Fruit fly (Drosophila melanogaster) whole organism, prepupa: Measurements from ENCODE around the gene CG9951.

Experiments
- Blimp-1 ChIP-seq: fragments of 200-800 bp; sonication (Bioruptor generic); optimal IDR thresholded peaks from 3 replicates; lab custom pipeline; 2017; ENCODE audit warnings: missing biosample characterization, missing genetic modification characterization, mild to moderate bottlenecking, moderate library complexity, missing genetic modification reagents
- CG10631 ChIP-seq: fragments of 200-800 bp; sonication (Bioruptor generic); optimal IDR thresholded peaks from 2 replicates; lab custom pipeline; 2016; ENCODE audit warnings: missing biosample characterization, missing genetic modification characterization
- CG10669 ChIP-seq: fragments of 200-800 bp; sonication (Bioruptor generic); optimal IDR thresholded peaks from 3 replicates; lab custom pipeline; 2018; ENCODE audit warnings: missing biosample characterization, mild to moderate bottlenecking, missing genetic modification characterization, moderate library complexity
- CG11294 ChIP-seq: fragments of 200-800 bp; sonication (Bioruptor generic); IDR thresholded peaks from 2 replicates; pipeline ENCODE4 v1.3.6; 2022; ENCODE audit warnings: missing biosample characterization, missing genetic modification characterization
- CG11762 ChIP-seq: fragments of 200-800 bp; sonication (Bioruptor generic); optimal IDR thresholded peaks from 3 replicates; lab custom pipeline; 2016; ENCODE audit warnings: missing biosample characterization, missing genetic modification characterization; ENCODE audit not compliant: insufficient read depth
- CG15336 ChIP-seq: fragments of 200-800 bp; sonication (Bioruptor generic); IDR thresholded peaks from 2 replicates; pipeline ENCODE4 v1.3.6; 2022; ENCODE audit warnings: missing biosample characterization, missing genetic modification characterization
- CG16779 ChIP-seq: fragments of 200-800 bp; sonication (Bioruptor generic); optimal IDR thresholded peaks from 3 replicates; lab custom pipeline; 2017; ENCODE audit warnings: missing biosample characterization, mild to moderate bottlenecking, missing genetic modification characterization
- CG3919 ChIP-seq: fragments of 200-800 bp; sonication (Bioruptor generic); optimal IDR thresholded peaks from 3 replicates; lab custom pipeline; 2016; ENCODE audit warnings: missing biosample characterization, missing genetic modification characterization
- CG6163 ChIP-seq: fragments of 200-800 bp; sonication (Bioruptor generic); IDR thresholded peaks from 3 replicates; pipeline ENCODE4 v1.3.6; 2022; ENCODE audit warnings: missing biosample characterization, missing genetic modification characterization
- CG6276 ChIP-seq: fragments of 200-800 bp; sonication (Bioruptor generic); optimal IDR thresholded peaks from 2 replicates; lab custom pipeline; 2017; ENCODE audit warnings: missing biosample characterization, mild to moderate bottlenecking, missing genetic modification characterization
- CG6792 ChIP-seq: fragments of 200-800 bp; sonication (Bioruptor generic); optimal IDR thresholded peaks from 3 replicates; lab custom pipeline; 2016; ENCODE audit warnings: missing biosample characterization, missing genetic modification characterization
- CG6808 ChIP-seq: fragments of 200-800 bp; sonication (Bioruptor generic); optimal IDR thresholded peaks from 3 replicates; lab custom pipeline; 2017; ENCODE audit warnings: missing biosample characterization, missing genetic modification characterization, mild to moderate bottlenecking, moderate library complexity, missing genetic modification reagents
- CG6854 ChIP-seq: fragments of 200-800 bp; sonication (Bioruptor generic); optimal IDR thresholded peaks from 2 replicates; lab custom pipeline; 2017; ENCODE audit warnings: missing biosample characterization, mild to moderate bottlenecking, missing genetic modification characterization
- CG7368 ChIP-seq: fragments of 200-800 bp; sonication (Bioruptor generic); optimal IDR thresholded peaks from 3 replicates; lab custom pipeline; 2016; ENCODE audit warnings: missing biosample characterization, missing genetic modification characterization
- Eip75B ChIP-seq: fragments of 200-800 bp; sonication (Bioruptor generic); optimal IDR thresholded peaks from 3 replicates; lab custom pipeline; 2016; ENCODE audit warnings: missing biosample characterization, missing genetic modification characterization
- Eip78C ChIP-seq: fragments of 200-800 bp; sonication (Bioruptor generic); peaks from one replicate; lab custom pipeline; 2016; ENCODE audit warnings: missing biosample characterization, missing genetic modification characterization
- Ets96B ChIP-seq: fragments of 200-800 bp; optimal IDR thresholded peaks from 2 replicates; lab custom pipeline; 2019; ENCODE audit warnings: missing biosample characterization, mild to moderate bottlenecking, missing genetic modification characterization, moderate library complexity
- Gug ChIP-seq: fragments of 200-800 bp; sonication (Bioruptor generic); IDR thresholded peaks from 2 replicates; pipeline ENCODE4 v1.3.6; 2022; ENCODE audit warnings: missing biosample characterization, missing genetic modification characterization
- Hr38 ChIP-seq: sonication (Bioruptor generic); optimal IDR thresholded peaks from 2 replicates; lab custom pipeline; 2016; ENCODE audit warnings: missing biosample characterization, missing genetic modification characterization
- Hr39 ChIP-seq: fragments of 200-800 bp; sonication (Bioruptor generic); optimal IDR thresholded peaks from 2 replicates; lab custom pipeline; 2016; ENCODE audit warnings: missing biosample characterization, missing genetic modification characterization
- Hr4 ChIP-seq: fragments of 200-800 bp; sonication (Bioruptor generic); optimal IDR thresholded peaks from 3 replicates; lab custom pipeline; 2016; ENCODE audit warnings: missing biosample characterization, missing genetic modification characterization
- Lpt ChIP-seq: fragments of 200-800 bp; sonication (Bioruptor generic); optimal IDR thresholded peaks from 3 replicates; lab custom pipeline; 2016; ENCODE audit warnings: missing biosample characterization, missing genetic modification characterization
- OdsH ChIP-seq: fragments of 200-800 bp; sonication (Bioruptor generic); optimal IDR thresholded peaks from 3 replicates; lab custom pipeline; 2016; ENCODE audit warnings: missing biosample characterization, missing genetic modification characterization
- Sox102F ChIP-seq: fragments of 200-800 bp; sonication (Bioruptor generic); optimal IDR thresholded peaks from 2 replicates; lab custom pipeline; 2016; ENCODE audit warnings: missing biosample characterization, mild to moderate bottlenecking, missing genetic modification characterization
- Sox14 ChIP-seq: fragments of 200-800 bp; sonication (Bioruptor generic); optimal IDR thresholded peaks from 3 replicates; lab custom pipeline; 2016; ENCODE audit warnings: missing biosample characterization, missing genetic modification characterization
- Sox15 ChIP-seq: fragments of 200-800 bp; sonication (Bioruptor generic); optimal IDR thresholded peaks from 3 replicates; lab custom pipeline; 2016; ENCODE audit warnings: missing biosample characterization, missing genetic modification characterization
- achi ChIP-seq: fragments of 200-800 bp; sonication (Bioruptor generic); optimal IDR thresholded peaks from 3 replicates; lab custom pipeline; 2016; ENCODE audit warnings: missing biosample characterization, missing genetic modification characterization
- acj6 ChIP-seq: fragments of 200-800 bp; sonication (Bioruptor generic); optimal IDR thresholded peaks from 3 replicates; lab custom pipeline; 2016; ENCODE audit warnings: missing biosample characterization, missing genetic modification characterization
- cyc ChIP-seq: fragments of 200-800 bp; sonication (Bioruptor generic); optimal IDR thresholded peaks from 3 replicates; lab custom pipeline; 2016; ENCODE audit warnings: missing biosample characterization, missing genetic modification characterization
- dsx ChIP-seq: fragments of 200-800 bp; optimal IDR thresholded peaks from 3 replicates; lab custom pipeline; 2019; ENCODE audit warnings: missing biosample characterization, mild to moderate bottlenecking, missing genetic modification characterization, moderate library complexity; ENCODE audit not compliant: poor library complexity, severe bottlenecking
- eg ChIP-seq: fragments of 200-800 bp; sonication (Bioruptor generic); IDR thresholded peaks from 3 replicates; pipeline ENCODE4 v1.3.6; 2022; ENCODE audit warnings: missing biosample characterization, missing genetic modification characterization
- esn ChIP-seq: fragments of 200-800 bp; sonication (Bioruptor generic); optimal IDR thresholded peaks from 2 replicates; lab custom pipeline; 2016; ENCODE audit warnings: missing biosample characterization, mild to moderate bottlenecking, missing genetic modification characterization, moderate library complexity
- fd85E ChIP-seq: fragments of 200-800 bp; sonication (Bioruptor generic); optimal IDR thresholded peaks from 3 replicates; lab custom pipeline; 2016; ENCODE audit warnings: missing biosample characterization, missing genetic modification characterization
- fkh ChIP-seq: fragments of 200-800 bp; sonication (Bioruptor generic); optimal IDR thresholded peaks from 3 replicates; lab custom pipeline; 2017; ENCODE audit warnings: missing biosample characterization, mild to moderate bottlenecking, missing genetic modification characterization, moderate library complexity
- lz ChIP-seq: fragments of 200-800 bp; sonication (Bioruptor generic); optimal IDR thresholded peaks from 3 replicates; lab custom pipeline; 2016; ENCODE audit warnings: missing biosample characterization, missing genetic modification characterization
- pdm3 ChIP-seq: fragments of 200-800 bp; sonication (Bioruptor generic); optimal IDR thresholded peaks from 3 replicates; lab custom pipeline; 2016; ENCODE audit warnings: missing biosample characterization, missing genetic modification characterization
- ss ChIP-seq, 2 experiments: fragments of 200-800 bp; sonication (Bioruptor generic); optimal IDR thresholded peaks; 2 replicates in 1 of 2; 3 replicates in 1 of 2; lab custom pipeline; 2017 to 2018; ENCODE audit warnings: mild to moderate bottlenecking in 2 of 2, missing biosample characterization in 2 of 2, missing genetic modification characterization in 2 of 2, moderate library complexity in 1 of 2
- topi ChIP-seq: fragments of 200-800 bp; sonication (Bioruptor generic); optimal IDR thresholded peaks from 3 replicates; lab custom pipeline; 2016; ENCODE audit warnings: missing biosample characterization, missing genetic modification characterization

CG9951 gene

DNA sequence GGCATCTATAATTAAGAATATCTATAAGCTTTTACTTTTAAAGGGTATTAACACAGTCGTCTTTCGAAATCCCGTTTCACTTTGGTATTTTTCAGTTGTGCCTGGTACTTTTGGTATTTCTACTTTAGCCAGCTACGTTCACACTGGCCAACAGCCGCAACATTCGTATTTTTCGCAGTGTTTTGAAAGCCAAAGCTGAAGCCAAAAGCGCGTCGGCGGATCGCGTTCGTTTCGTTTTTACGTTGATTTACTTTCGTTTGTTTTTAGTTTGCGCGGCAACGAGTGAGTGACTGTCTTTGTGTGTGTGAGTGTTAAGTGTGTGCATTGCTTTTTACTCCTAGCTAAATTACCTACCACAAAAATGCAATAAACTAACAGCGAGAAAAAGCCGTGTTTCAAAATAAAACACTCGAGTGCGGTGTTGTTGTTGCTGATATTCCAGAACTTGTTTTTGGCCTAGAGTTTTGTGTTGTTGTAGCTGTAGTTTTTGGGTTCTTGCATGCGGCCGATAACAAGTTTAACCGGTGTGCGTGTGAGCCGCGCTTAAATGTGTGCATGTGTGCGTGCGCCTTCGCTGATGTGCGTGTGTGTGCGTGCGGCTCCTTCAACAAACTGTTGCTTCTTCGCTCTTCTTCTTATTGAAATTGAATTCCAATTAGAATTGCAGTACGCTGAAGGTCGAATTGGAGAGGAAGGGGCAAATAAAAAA is 2.3 kb downstream of the CG9951 start, which contains the start of gene Lmpt:
TSS of gene Lmpt (plus strand) at position 173 of the 709 bp plus-strand sequence.
- no peak for TF ChIP-seq lz (GFP tag; lab: Kevin White, UChicago)
- no peak for TF ChIP-seq achi (GFP tag; lab: Kevin White, UChicago)
- TF ChIP-seq Eip78C (GFP tag; lab: Kevin White, UChicago), result no peak
- no peak for TF ChIP-seq CG16779
- TF ChIP-seq CG6854 (GFP tag; lab: Kevin White, UChicago), result no peak
- no peak for TF ChIP-seq Sox15 (GFP tag; lab: Kevin White, UChicago)
- no peak for TF ChIP-seq pdm3 (GFP tag; lab: Kevin White, UChicago)
- TF ChIP-seq esn, result peak; percentile 30
- no peak for TF ChIP-seq CG11762 (GFP tag; lab: Kevin White, UChicago)
- no peak for TF ChIP-seq Hr39
- TF ChIP-seq topi, result no peak
- no peak for TF ChIP-seq CG11294 (GFP tag; lab: Robert Waterston, UW)
- peak; percentile 12 for TF ChIP-seq Blimp-1 (GFP tag; lab: Kevin White, UChicago)
- TF ChIP-seq Lpt, result peak; percentile 5
- TF ChIP-seq cyc (GFP tag; lab: Kevin White, UChicago), result no peak
- no peak for TF ChIP-seq Sox14
- TF ChIP-seq CG10631 (GFP tag; lab: Kevin White, UChicago), result no peak
- no peak for TF ChIP-seq CG6808
- no peak for TF ChIP-seq fd85E (GFP tag; lab: Kevin White, UChicago)
- no peak for TF ChIP-seq CG10669 (GFP tag; lab: Kevin White, UChicago)
- 0 out of 3 replicates have a peak, but pooled peaks have one; percentile 9 for TF ChIP-seq eg (GFP tag; lab: Robert Waterston, UW)
- TF ChIP-seq CG6163 (GFP tag; lab: Robert Waterston, UW), result peak; percentile 19; the same call in 1 of the 3 replicates
- no peak for TF ChIP-seq Eip75B (GFP tag; lab: Kevin White, UChicago)
- TF ChIP-seq Hr4, result no peak
- TF ChIP-seq CG15336 (GFP tag; lab: Robert Waterston, UW), result 0 out of 2 replicates have a peak, but pooled peaks have one; percentile 33
- no peak for TF ChIP-seq Hr38
- no peak for TF ChIP-seq CG7368 (GFP tag; lab: Kevin White, UChicago)
- peak; percentile 37 for TF ChIP-seq dsx (GFP tag; lab: Kevin White, UChicago)
- TF ChIP-seq CG3919 (GFP tag; lab: Kevin White, UChicago), result no peak
- no peak for TF ChIP-seq CG6792 (GFP tag; lab: Kevin White, UChicago)
- peak in 1 of 2 experiments; percentile 88 for TF ChIP-seq ss (GFP tag; optimal IDR thresholded peaks at IDR 0.05; lab: Kevin White, UChicago)
- TF ChIP-seq, all 60 proteins: peak for 8

DNA sequence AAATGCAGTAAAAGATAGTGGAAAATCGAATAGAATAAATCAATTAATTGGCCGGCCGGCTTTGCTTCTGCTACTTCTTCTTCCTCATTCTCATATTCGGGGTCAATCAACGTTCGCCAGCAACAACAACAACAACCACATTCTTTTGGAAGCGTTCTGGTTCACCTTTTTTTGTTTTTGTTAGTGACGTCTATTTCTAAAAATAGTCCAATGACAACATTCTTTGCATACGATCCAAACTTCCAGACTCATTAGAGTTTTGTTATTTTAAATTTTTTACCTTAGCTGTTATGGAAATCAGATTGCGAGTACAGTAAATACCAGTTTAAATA is 2.8 kb downstream of the CG9951 start:
- no peak for TF ChIP-seq CG15336 (GFP tag; lab: Robert Waterston, UW)
- no peak for TF ChIP-seq OdsH (GFP tag; lab: Kevin White, UChicago)
- TF ChIP-seq Ets96B (tag; lab: Kevin White, UChicago), result no peak
- no peak for TF ChIP-seq topi
- no peak for TF ChIP-seq Gug (GFP tag; lab: Robert Waterston, UW)
- no peak for TF ChIP-seq CG11762 (GFP tag; lab: Kevin White, UChicago)
- TF ChIP-seq esn, result no peak
- TF ChIP-seq CG6792 (GFP tag; lab: Kevin White, UChicago), result no peak
- TF ChIP-seq CG7368 (GFP tag; lab: Kevin White, UChicago), result no peak
- TF ChIP-seq fkh (GFP tag; lab: Kevin White, UChicago), result no peak
- no peak for TF ChIP-seq CG6854 (GFP tag; lab: Kevin White, UChicago)
- no peak for TF ChIP-seq CG6276
- TF ChIP-seq Sox102F (GFP tag; lab: Kevin White, UChicago), result no peak
- no peak for TF ChIP-seq Sox15 (GFP tag; lab: Kevin White, UChicago)
- no peak for TF ChIP-seq acj6
- no peak for TF ChIP-seq dsx (GFP tag; lab: Kevin White, UChicago)
